Worm (Caenorhabditis elegans) whole organism, early embryonic: Measurements from ENCODE around the gene M03F8.5.

Experiments used
- B0310.2 ChIP-seq: sonication (generic microtip); optimal IDR thresholded peaks from 2 replicates; lab custom pipeline; 2016; ENCODE audit warnings: mild to moderate bottlenecking, missing genetic modification characterization, missing compliant biosample characterization
- F13C5.2 ChIP-seq: sonication (generic microtip); optimal IDR thresholded peaks from 2 replicates; lab custom pipeline; 2017; ENCODE audit warnings: mild to moderate bottlenecking, missing genetic modification characterization, inconsistent platforms, missing compliant biosample characterization
- ama-1 ChIP-seq: fragments of 150-350 bp; optimal IDR thresholded peaks from 2 replicates; lab custom pipeline; 2014
- ceh-13 ChIP-seq: fragments of 200-800 bp; sonication (Bioruptor generic); optimal IDR thresholded peaks from 2 replicates; lab custom pipeline; 2018; ENCODE audit warnings: mild to moderate bottlenecking, missing genetic modification characterization, missing compliant biosample characterization
- ets-7 ChIP-seq: sonication (generic microtip); optimal IDR thresholded peaks from 2 replicates; lab custom pipeline; 2016; ENCODE audit warnings: missing genotype, missing genetic modification characterization, missing compliant biosample characterization
- flt-1 ChIP-seq: fragments of 200-800 bp; sonication (Bioruptor generic); IDR thresholded peaks from 2 replicates; pipeline ENCODE4 v1.3.6; 2022; ENCODE audit warnings: missing genetic modification characterization, missing compliant biosample characterization
- hmbx-1 ChIP-seq: sonication (generic microtip); optimal IDR thresholded peaks from 2 replicates; lab custom pipeline; 2016; ENCODE audit warnings: mild to moderate bottlenecking, missing genetic modification characterization, missing compliant biosample characterization
- hmg-4 ChIP-seq: fragments of 200-800 bp; sonication (Bioruptor generic); optimal IDR thresholded peaks from 2 replicates; lab custom pipeline; 2018; ENCODE audit warnings: mild to moderate bottlenecking, missing genetic modification characterization, missing compliant biosample characterization
- hnd-1 ChIP-seq: sonication (generic microtip); optimal IDR thresholded peaks from 2 replicates; lab custom pipeline; 2016; ENCODE audit warnings: missing genetic modification characterization, missing compliant biosample characterization
- pes-1 ChIP-seq: fragments of 200-800 bp; sonication (Bioruptor generic); IDR thresholded peaks from 2 replicates; pipeline ENCODE4 v1.3.6; 2022; ENCODE audit warnings: missing genetic modification reagents, missing genetic modification characterization, missing compliant biosample characterization
- tbx-11 ChIP-seq: fragments of 200-800 bp; sonication (Bioruptor generic); IDR thresholded peaks from 2 replicates; pipeline ENCODE4 v1.3.6; 2022; ENCODE audit warnings: missing genetic modification characterization, missing compliant biosample characterization
- tra-4 ChIP-seq: sonication (generic microtip); optimal IDR thresholded peaks from 2 replicates; lab custom pipeline; 2017; ENCODE audit warnings: missing genetic modification characterization, missing compliant biosample characterization

ce11 chrV:5963092-5963491 is 26.5 kb upstream of the M03F8.5 start:
- TF ChIP-seq B0310.2 (no peak), ama-1 (lab: Kevin White, UChicago) (no peak), flt-1 (GFP tag; lab: Robert Waterston, UW) (no peak), ets-7 (tag; lab: Kevin White, UChicago) (no peak), F13C5.2 (tag; lab: Kevin White, UChicago) (no peak), pes-1 (GFP tag; lab: Robert Waterston, UW) (no peak), hnd-1 (tag; lab: Kevin White, UChicago) (no peak), hmg-4 (GFP tag; lab: Kevin White, UChicago) (no peak), hmbx-1 (no peak), tbx-11 (GFP tag; lab: Robert Waterston, UW) (no peak), tra-4 (tag; lab: Kevin White, UChicago) (no peak), ceh-13 (GFP tag; lab: Kevin White, UChicago) (no peak)
